Fruit fly (Drosophila melanogaster): ENCODE results near the gene CCT7.

CCT7 gene

DNA sequence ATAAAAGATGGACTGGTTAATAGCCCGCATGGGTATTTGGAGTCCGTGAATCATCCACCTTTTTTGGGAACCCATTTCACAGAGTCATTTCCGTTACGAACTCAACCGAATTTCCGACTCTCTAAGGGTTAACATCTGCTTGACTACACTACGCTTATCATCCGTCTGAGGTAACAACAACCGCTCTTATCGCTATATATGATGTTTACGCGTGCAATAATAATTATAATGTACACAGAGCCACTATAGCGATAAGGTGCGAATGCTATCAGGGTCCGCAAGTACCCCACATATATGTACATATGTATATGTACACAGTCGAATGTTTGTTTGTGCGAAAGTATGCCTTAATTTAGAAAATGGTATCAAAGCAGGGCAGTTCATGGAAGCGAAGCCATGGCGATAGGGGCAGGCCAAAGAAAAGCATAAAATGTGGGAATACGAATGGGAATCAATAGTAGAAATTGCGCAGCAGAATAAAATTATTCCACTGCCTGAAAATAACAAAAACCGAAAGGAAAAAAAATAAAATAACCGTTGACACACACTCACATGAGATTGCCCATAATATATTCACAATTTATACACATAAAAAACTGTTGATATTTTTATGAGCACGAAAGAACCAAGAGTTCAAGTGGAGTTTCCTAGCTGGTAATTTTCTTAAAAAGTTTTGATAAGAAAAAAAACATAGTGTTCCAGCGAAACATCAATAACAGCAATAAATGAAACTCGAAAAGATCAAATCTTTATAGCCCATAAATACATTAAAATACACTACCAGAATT is 9.2 kb downstream of the CCT7 start (continued):
- peak; percentile 26 for TF ChIP-seq CG10631 (GFP tag; optimal IDR thresholded peaks at IDR 0.05)
- no peak for TF ChIP-seq fd85E (GFP tag; optimal IDR thresholded peaks at IDR 0.05)
- TF ChIP-seq svp (GFP tag): no peak
- peak; percentile 71 for TF ChIP-seq Gug (GFP tag; IDR thresholded peaks at IDR 0.05)
- no peak for TF ChIP-seq topi (GFP tag; optimal IDR thresholded peaks at IDR 0.05)
- peak; percentile 28 for TF ChIP-seq Hr4 (GFP tag; optimal IDR thresholded peaks at IDR 0.05)
- 0 out of 3 replicates have a peak, but pooled peaks have one; percentile 11 for TF ChIP-seq CG8119 (GFP tag; IDR thresholded peaks at IDR 0.05)
- TF ChIP-seq CG34406 (GFP tag; optimal IDR thresholded peaks at IDR 0.05): peak; percentile 19
- peak; percentile 98 for TF ChIP-seq fkh (GFP tag; optimal IDR thresholded peaks at IDR 0.05)
- peak; percentile 38 for TF ChIP-seq CG32006 (GFP tag; optimal IDR thresholded peaks at IDR 0.05)

DNA sequence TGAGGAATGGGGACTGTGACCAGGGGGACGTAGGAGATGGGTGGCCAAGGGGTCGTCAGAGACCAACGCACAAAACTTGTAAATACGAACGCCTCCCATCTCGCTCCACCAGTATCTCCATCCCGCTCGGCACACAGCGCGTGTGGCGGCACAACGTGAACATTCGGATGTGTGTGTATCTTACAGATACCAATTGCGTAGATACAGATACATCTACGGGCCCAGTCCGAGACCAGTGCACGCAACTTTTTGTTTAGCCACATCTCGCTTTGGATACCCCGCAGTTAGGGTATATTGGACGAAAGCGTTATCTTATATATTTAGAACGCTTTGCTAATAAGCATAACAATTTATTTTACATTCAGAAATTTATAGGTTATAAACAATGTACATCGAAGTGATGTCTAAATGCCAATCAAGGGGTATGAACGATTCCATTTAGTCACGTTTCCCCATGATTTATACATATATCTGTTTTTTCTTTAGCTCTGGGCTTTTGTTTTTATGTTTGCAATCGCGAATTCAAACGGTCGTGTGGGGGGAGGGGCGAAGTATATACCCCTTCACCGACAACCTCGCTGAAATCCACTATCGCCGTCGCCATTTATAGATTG is 10.1 kb downstream of the CCT7 start:
- TF ChIP-seq CG7368 (GFP tag; optimal IDR thresholded peaks at IDR 0.05): peak; percentile 98
- peak; percentile 99 for TF ChIP-seq CG8119 (GFP tag; IDR thresholded peaks at IDR 0.05)
- TF ChIP-seq pdm3 (GFP tag; optimal IDR thresholded peaks at IDR 0.05): peak; percentile 99
- TF ChIP-seq vri (GFP tag; optimal IDR thresholded peaks at IDR 0.05): peak; percentile 99
- peak; percentile 98 for TF ChIP-seq CG34406 (GFP tag; optimal IDR thresholded peaks at IDR 0.05)
- peak; percentile 87 for TF ChIP-seq Hr38 (GFP tag; optimal IDR thresholded peaks at IDR 0.05)
- TF ChIP-seq Lpt (GFP tag; optimal IDR thresholded peaks at IDR 0.05): peak; percentile 99
- TF ChIP-seq fd59A (GFP tag; optimal IDR thresholded peaks at IDR 0.05): peak; percentile 99
- TF ChIP-seq salr (GFP tag; optimal IDR thresholded peaks at IDR 0.05): peak; percentile 98 to 99
- peak; percentile 99 for TF ChIP-seq net (GFP tag; optimal IDR thresholded peaks at IDR 0.05)
- peak; percentile 99 for TF ChIP-seq OdsH (GFP tag; optimal IDR thresholded peaks at IDR 0.05)
- peak; percentile 84 for TF ChIP-seq Blimp-1 (GFP tag; optimal IDR thresholded peaks at IDR 0.05)
- peak; percentile 98 for TF ChIP-seq Sox102F (GFP tag; optimal IDR thresholded peaks at IDR 0.05)
- TF ChIP-seq Ets96B (tag; optimal IDR thresholded peaks at IDR 0.05): peak; percentile 99
- TF ChIP-seq CG6276 (GFP tag; optimal IDR thresholded peaks at IDR 0.05): peak; percentile 99
- peak; percentile 99 for TF ChIP-seq CG6792 (GFP tag; optimal IDR thresholded peaks at IDR 0.05)
- peak; percentile 91 for TF ChIP-seq fd85E (GFP tag; optimal IDR thresholded peaks at IDR 0.05)
- TF ChIP-seq Gug (GFP tag; IDR thresholded peaks at IDR 0.05): peak; percentile 98
- peak; percentile 98 for TF ChIP-seq CG1621 (tag; optimal IDR thresholded peaks at IDR 0.05)
- TF ChIP-seq Smox (GFP tag; optimal IDR thresholded peaks at IDR 0.05): peak; percentile 97
- TF ChIP-seq CG4318 (GFP tag; optimal IDR thresholded peaks at IDR 0.05): peak; percentile 99
- peak; percentile 99 for TF ChIP-seq Hr39 (GFP tag; optimal IDR thresholded peaks at IDR 0.05)
- TF ChIP-seq Hr4 (GFP tag; optimal IDR thresholded peaks at IDR 0.05): peak; percentile 100
- peak; percentile 99 for TF ChIP-seq CG11294 (GFP tag; IDR thresholded peaks at IDR 0.05)
- peak; percentile 99 for TF ChIP-seq CG10631 (GFP tag; optimal IDR thresholded peaks at IDR 0.05)
- peak; percentile 94 for TF ChIP-seq fkh (GFP tag; optimal IDR thresholded peaks at IDR 0.05)
- peak; percentile 99 for TF ChIP-seq Met (GFP tag; optimal IDR thresholded peaks at IDR 0.05)
- peak; percentile 98 for TF ChIP-seq CG6808 (GFP tag; optimal IDR thresholded peaks at IDR 0.05)
- peak; percentile 89 for TF ChIP-seq CG6854 (GFP tag; optimal IDR thresholded peaks at IDR 0.05)
- TF ChIP-seq esn (GFP tag; optimal IDR thresholded peaks at IDR 0.05): peak; percentile 99
- TF ChIP-seq CG11762 (GFP tag; optimal IDR thresholded peaks at IDR 0.05; ENCODE audit: insufficient read depth): peak; percentile 99
- TF ChIP-seq svp (GFP tag): peak; percentile 98
- TF ChIP-seq achi (GFP tag; optimal IDR thresholded peaks at IDR 0.05): peak; percentile 98
- peak; percentile 98 for TF ChIP-seq CG16779 (tag; optimal IDR thresholded peaks at IDR 0.05)
- peak; percentile 99 for TF ChIP-seq Sox14 (GFP tag; optimal IDR thresholded peaks at IDR 0.05)
- peak; percentile 100 for TF ChIP-seq Eip78C (GFP tag)
- TF ChIP-seq lz (GFP tag; optimal IDR thresholded peaks at IDR 0.05): peak; percentile 98
- peak; percentile 97 for TF ChIP-seq Sox15 (GFP tag; optimal IDR thresholded peaks at IDR 0.05)
- peak; percentile 100 for TF ChIP-seq CG32006 (GFP tag; optimal IDR thresholded peaks at IDR 0.05)
- TF ChIP-seq spab (GFP tag; optimal IDR thresholded peaks at IDR 0.05): peak; percentile 99
- peak; percentile 97 for TF ChIP-seq CG8319 (GFP tag; optimal IDR thresholded peaks at IDR 0.05)
- peak; percentile 99 for TF ChIP-seq acj6 (GFP tag; optimal IDR thresholded peaks at IDR 0.05)
- TF ChIP-seq topi (GFP tag; optimal IDR thresholded peaks at IDR 0.05): peak; percentile 98
- peak; percentile 99 for TF ChIP-seq CG3919 (GFP tag; optimal IDR thresholded peaks at IDR 0.05)
- TF ChIP-seq CG6163 (GFP tag; IDR thresholded peaks at IDR 0.05): peak; percentile 99
- TF ChIP-seq Eip75B (GFP tag; optimal IDR thresholded peaks at IDR 0.05): peak; percentile 99
